Worm (Caenorhabditis elegans) whole organism, L3 larva: ENCODE results near the gene maph-1.3.

Source experiments
- R02D3.7 ChIP-seq: fragments of 150-350 bp; optimal IDR thresholded peaks from 2 replicates; lab custom pipeline; 2014; ENCODE audit warnings: missing biosample characterization, missing genetic modification characterization
- egl-27 ChIP-seq: sonication (generic microtip); optimal IDR thresholded peaks from 4 replicates; lab custom pipeline; 2017; ENCODE audit warnings: missing biosample characterization, missing genetic modification reagents, missing genetic modification characterization
- elt-1 ChIP-seq: fragments of 150-350 bp; optimal IDR thresholded peaks from 2 replicates; lab custom pipeline; 2014; ENCODE audit warnings: missing biosample characterization, missing genetic modification characterization
- fos-1 ChIP-seq: fragments of 150-350 bp; optimal IDR thresholded peaks from 2 replicates; lab custom pipeline; 2014; ENCODE audit warnings: missing biosample characterization, missing genetic modification characterization
- nhr-11 ChIP-seq: fragments of 150-350 bp; optimal IDR thresholded peaks from 2 replicates; lab custom pipeline; 2014; ENCODE audit warnings: missing biosample characterization, missing genetic modification characterization
- nhr-23 ChIP-seq: fragments of 150-350 bp; optimal IDR thresholded peaks from 2 replicates; lab custom pipeline; 2014; ENCODE audit warnings: missing biosample characterization, missing genetic modification reagents, missing genetic modification characterization
- pha-4 ChIP-seq: fragments of 150-350 bp; optimal IDR thresholded peaks from 2 replicates; lab custom pipeline; 2014; ENCODE audit warnings: missing biosample characterization, missing genetic modification reagents, missing genetic modification characterization

DNA sequence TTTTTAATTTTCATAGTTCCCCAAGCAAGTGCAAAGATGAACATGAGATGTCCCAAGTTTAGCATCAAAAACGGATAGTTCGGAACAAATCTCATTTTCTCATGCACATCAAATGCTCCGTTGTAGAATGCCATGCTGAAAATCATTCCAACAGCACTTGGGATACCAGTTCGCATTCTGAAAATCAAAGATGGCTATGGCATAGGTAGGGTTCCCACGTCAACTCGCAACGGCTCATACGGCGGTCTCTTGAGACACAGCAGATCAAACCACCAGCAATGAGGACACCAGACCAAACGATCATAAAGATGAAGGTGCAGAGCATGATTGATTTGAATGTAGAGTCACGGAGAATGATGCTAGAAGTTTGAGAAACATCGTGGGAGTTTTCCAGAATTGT is 41.6 kb upstream of the maph-1.3 start:
- TF ChIP-seq fos-1 (tag; lab: Kevin White, UChicago) (no peak), nhr-11 (no peak), pha-4 (tag; lab: Kevin White, UChicago) (no peak), egl-27 (tag; lab: Kevin White, UChicago) (no peak), elt-1 (tag; lab: Kevin White, UChicago) (no peak), nhr-23 (tag; lab: Kevin White, UChicago) (no peak), R02D3.7 (tag; lab: Kevin White, UChicago) (no peak)
